Fruit fly (Drosophila melanogaster) whole organism, embryonic: ENCODE results near the gene CNMa.
A peak's percentile ranks its signal among the peaks of the same experiment; 100 is the strongest.

ENCODE experiments used
- CG11456 ChIP-seq: fragments of 200-800 bp; sonication (Bioruptor generic); IDR thresholded peaks from 3 replicates; pipeline ENCODE4 v1.3.6; 2022; ENCODE audit warnings: missing biosample characterization, missing genetic modification characterization
- CG11696 ChIP-seq: fragments of 200-800 bp; sonication (Bioruptor generic); IDR thresholded peaks from 2 replicates; pipeline ENCODE4 v1.3.6; 2022; ENCODE audit warnings: missing biosample characterization, missing genetic modification characterization
- CG12071 ChIP-seq: fragments of 200-800 bp; sonication (Bioruptor generic); optimal IDR thresholded peaks from 3 replicates; lab custom pipeline; 2018; ENCODE audit warnings: missing biosample characterization, mild to moderate bottlenecking, missing genetic modification characterization
- CG13123 ChIP-seq: fragments of 200-800 bp; sonication (Bioruptor generic); optimal IDR thresholded peaks from 2 replicates; lab custom pipeline; 2016; ENCODE audit warnings: missing biosample characterization, missing genetic modification characterization
- CG14441 ChIP-seq: fragments of 200-800 bp; sonication (Bioruptor generic); IDR thresholded peaks from 2 replicates; pipeline ENCODE4 v1.3.6; 2022; ENCODE audit warnings: missing biosample characterization, missing genetic modification characterization
- CG1529 ChIP-seq: fragments of 200-800 bp; sonication (Bioruptor generic); optimal IDR thresholded peaks from 3 replicates; lab custom pipeline; 2018; ENCODE audit warnings: missing biosample characterization, missing genetic modification characterization
- CG17359 ChIP-seq: fragments of 200-800 bp; sonication (Bioruptor generic); optimal IDR thresholded peaks from 3 replicates; lab custom pipeline; 2018; ENCODE audit warnings: missing biosample characterization, mild to moderate bottlenecking, missing genetic modification characterization, moderate library complexity
- CG17802 ChIP-seq: fragments of 200-800 bp; sonication (Bioruptor generic); optimal IDR thresholded peaks from 2 replicates; lab custom pipeline; 2018; ENCODE audit warnings: missing biosample characterization, mild to moderate bottlenecking, missing genetic modification characterization, moderate library complexity
- CG18599 ChIP-seq: fragments of 200-800 bp; sonication (Bioruptor generic); optimal IDR thresholded peaks from 3 replicates; lab custom pipeline; 2017; ENCODE audit warnings: missing biosample characterization, missing genetic modification characterization, mild to moderate bottlenecking, moderate library complexity, missing genetic modification reagents
- CG2678 ChIP-seq: fragments of 200-800 bp; sonication (Bioruptor generic); optimal IDR thresholded peaks from 3 replicates; lab custom pipeline; 2019; ENCODE audit warnings: missing biosample characterization, mild to moderate bottlenecking, missing genetic modification characterization, moderate library complexity
- CG2712 ChIP-seq: fragments of 200-800 bp; optimal IDR thresholded peaks from 3 replicates; lab custom pipeline; 2019; ENCODE audit warnings: missing biosample characterization, mild to moderate bottlenecking, missing genetic modification characterization, moderate library complexity
- CG2875 ChIP-seq: fragments of 200-800 bp; sonication (Bioruptor generic); optimal IDR thresholded peaks from 2 replicates; lab custom pipeline; 2017; ENCODE audit warnings: missing biosample characterization, mild to moderate bottlenecking, missing genetic modification characterization, missing genetic modification reagents
- CG30403 ChIP-seq: fragments of 200-800 bp; sonication (Bioruptor generic); optimal IDR thresholded peaks from 3 replicates; lab custom pipeline; 2016; ENCODE audit warnings: missing biosample characterization, missing genetic modification characterization
- CG31365 ChIP-seq: fragments of 200-800 bp; sonication (Bioruptor generic); optimal IDR thresholded peaks from 2 replicates; lab custom pipeline; 2018; ENCODE audit warnings: missing biosample characterization, mild to moderate bottlenecking, missing genetic modification characterization
- CG32772 ChIP-seq: fragments of 200-800 bp; sonication (Bioruptor generic); IDR thresholded peaks from 2 replicates; pipeline ENCODE4 v1.3.6; 2022; ENCODE audit warnings: missing biosample characterization, missing genetic modification characterization
- CG3995 ChIP-seq: fragments of 200-800 bp; sonication (Bioruptor generic); optimal IDR thresholded peaks from 3 replicates; lab custom pipeline; 2016; ENCODE audit warnings: missing biosample characterization, missing genetic modification characterization
- CG4617 ChIP-seq: fragments of 200-800 bp; sonication (Bioruptor generic); optimal IDR thresholded peaks from 3 replicates; lab custom pipeline; 2016; ENCODE audit warnings: missing biosample characterization, missing genetic modification characterization, borderline replicate concordance
- CG4854 ChIP-seq: fragments of 200-800 bp; sonication (Bioruptor generic); optimal IDR thresholded peaks from 2 replicates; lab custom pipeline; 2016; ENCODE audit warnings: missing biosample characterization, missing genetic modification characterization, inconsistent platforms
- CG6854 ChIP-seq: fragments of 200-800 bp; sonication (Bioruptor generic); optimal IDR thresholded peaks from 3 replicates; lab custom pipeline; 2017; ENCODE audit warnings: missing biosample characterization, mild to moderate bottlenecking, missing genetic modification characterization
- CG7271 ChIP-seq: fragments of 200-800 bp; sonication (Bioruptor generic); optimal IDR thresholded peaks from 2 replicates; lab custom pipeline; 2018; ENCODE audit warnings: missing biosample characterization, mild to moderate bottlenecking, missing genetic modification characterization, moderate library complexity
- CG7357 ChIP-seq: fragments of 200-800 bp; sonication (Bioruptor generic); IDR thresholded peaks from 3 replicates; pipeline ENCODE4 v1.3.6; 2022; ENCODE audit warnings: missing biosample characterization, missing genetic modification characterization
- CG7839 ChIP-seq: fragments of 200-800 bp; sonication (Bioruptor generic); optimal IDR thresholded peaks from 3 replicates; lab custom pipeline; 2018; ENCODE audit warnings: missing biosample characterization, mild to moderate bottlenecking, missing genetic modification characterization, moderate library complexity
- CG8281 ChIP-seq: fragments of 200-800 bp; sonication (Bioruptor generic); optimal IDR thresholded peaks from 2 replicates; lab custom pipeline; 2018; ENCODE audit warnings: missing biosample characterization, mild to moderate bottlenecking, missing genetic modification characterization, moderate library complexity
- CG8359 ChIP-seq: fragments of 200-800 bp; sonication (Bioruptor generic); optimal IDR thresholded peaks from 2 replicates; lab custom pipeline; 2017; ENCODE audit warnings: missing biosample characterization, mild to moderate bottlenecking, missing genetic modification characterization, borderline replicate concordance
- CG9932 ChIP-seq: fragments of 200-800 bp; sonication (Bioruptor generic); IDR thresholded peaks from 2 replicates; pipeline ENCODE4 v1.3.6; 2022; ENCODE audit warnings: missing biosample characterization, missing genetic modification characterization
- GATAe ChIP-seq: fragments of 200-800 bp; sonication (Bioruptor generic); conservative IDR thresholded peaks from 2 replicates; pipeline ENCODE4 v1.3.6; 2022; ENCODE audit warnings: missing biosample characterization, missing genetic modification characterization
- Gsc ChIP-seq: fragments of 200-800 bp; sonication (Bioruptor generic); IDR thresholded peaks from 2 replicates; pipeline ENCODE4 v1.3.6; 2022; ENCODE audit warnings: missing biosample characterization, missing genetic modification characterization
- HmgD ChIP-seq: fragments of 200-800 bp; sonication (Bioruptor generic); optimal IDR thresholded peaks from 3 replicates; lab custom pipeline; 2016; ENCODE audit warnings: missing biosample characterization, missing genetic modification characterization
- Hr3 ChIP-seq: fragments of 200-800 bp; sonication (Bioruptor generic); optimal IDR thresholded peaks from 3 replicates; lab custom pipeline; 2016; ENCODE audit warnings: missing biosample characterization, missing genetic modification characterization
- Kr ChIP-seq: fragments of 200-800 bp; sonication (Bioruptor generic); optimal IDR thresholded peaks from 2 replicates; lab custom pipeline; 2017; ENCODE audit warnings: missing biosample characterization, mild to moderate bottlenecking, missing genetic modification characterization
- PHDP ChIP-seq: fragments of 200-800 bp; sonication (Bioruptor generic); optimal IDR thresholded peaks from 3 replicates; lab custom pipeline; 2018; ENCODE audit warnings: missing biosample characterization, mild to moderate bottlenecking, missing genetic modification characterization, moderate library complexity
- Rfx ChIP-seq: fragments of 200-800 bp; sonication (Bioruptor generic); IDR thresholded peaks from 2 replicates; pipeline ENCODE4 v1.3.6; 2022; ENCODE audit warnings: missing biosample characterization, missing genetic modification characterization
- Usf ChIP-seq: fragments of 200-800 bp; sonication (Bioruptor generic); optimal IDR thresholded peaks from 2 replicates; lab custom pipeline; 2017; ENCODE audit warnings: missing genotype, missing biosample characterization, missing genetic modification characterization
- az2 ChIP-seq: fragments of 200-800 bp; sonication (Bioruptor generic); optimal IDR thresholded peaks from 3 replicates; lab custom pipeline; 2016; ENCODE audit warnings: missing biosample characterization, missing genetic modification characterization
- caup ChIP-seq: fragments of 200-800 bp; sonication (Bioruptor generic); optimal IDR thresholded peaks from 3 replicates; lab custom pipeline; 2017; ENCODE audit warnings: missing biosample characterization, mild to moderate bottlenecking, missing genetic modification characterization, moderate library complexity; ENCODE audit not compliant: severe bottlenecking
- danr ChIP-seq: fragments of 200-800 bp; sonication (Bioruptor generic); IDR thresholded peaks from 2 replicates; pipeline ENCODE4 v1.3.6; 2022; ENCODE audit warnings: missing biosample characterization, missing genetic modification characterization
- dati ChIP-seq: fragments of 200-800 bp; sonication (Bioruptor generic); IDR thresholded peaks from 2 replicates; pipeline ENCODE4 v1.3.6; 2022; ENCODE audit warnings: missing biosample characterization, missing genetic modification characterization
- dmrt99B ChIP-seq: fragments of 200-800 bp; sonication (Bioruptor generic); optimal IDR thresholded peaks from 2 replicates; lab custom pipeline; 2018; ENCODE audit warnings: missing biosample characterization, mild to moderate bottlenecking, missing genetic modification characterization, moderate library complexity
- eyg ChIP-seq: fragments of 200-800 bp; sonication (Bioruptor generic); optimal IDR thresholded peaks from 3 replicates; lab custom pipeline; 2016; ENCODE audit warnings: missing biosample characterization, missing genetic modification characterization
- gsb ChIP-seq: fragments of 200-800 bp; sonication (Bioruptor generic); IDR thresholded peaks from 2 replicates; pipeline ENCODE4 v1.3.6; 2022; ENCODE audit warnings: missing biosample characterization, missing genetic modification characterization
- gt ChIP-seq: fragments of 200-800 bp; sonication (Bioruptor generic); IDR thresholded peaks from 2 replicates; pipeline ENCODE4 v1.3.6; 2022; ENCODE audit warnings: missing biosample characterization, missing genetic modification characterization
- h ChIP-seq: fragments of >200 bp; optimal IDR thresholded peaks from 2 replicates; lab custom pipeline; 2017
- jing ChIP-seq: fragments of 200-800 bp; sonication (Bioruptor generic); optimal IDR thresholded peaks from 2 replicates; lab custom pipeline; 2018; ENCODE audit warnings: missing biosample characterization, mild to moderate bottlenecking, missing genetic modification characterization
- ken ChIP-seq: fragments of 200-800 bp; sonication (Bioruptor generic); IDR thresholded peaks from 3 replicates; pipeline ENCODE4 v1.3.6; 2022; ENCODE audit warnings: missing biosample characterization, missing genetic modification characterization
- lab ChIP-seq: fragments of 200-800 bp; sonication (Bioruptor generic); optimal IDR thresholded peaks from 3 replicates; lab custom pipeline; 2017; ENCODE audit warnings: missing biosample characterization, missing genetic modification characterization, mild to moderate bottlenecking, moderate library complexity, missing genetic modification reagents
- nau ChIP-seq: fragments of 200-800 bp; sonication (Bioruptor generic); optimal IDR thresholded peaks from 3 replicates; lab custom pipeline; 2017; ENCODE audit warnings: missing biosample characterization, mild to moderate bottlenecking, missing genetic modification characterization, missing genetic modification reagents
- onecut ChIP-seq: fragments of 200-800 bp; sonication (Bioruptor generic); IDR thresholded peaks from 2 replicates; pipeline ENCODE4 v1.3.6; 2022; ENCODE audit warnings: missing biosample characterization, missing genetic modification characterization
- pan ChIP-seq, 4 experiments: fragments of >200 bp in 3 of 4; fragments of 200-800 bp in 1 of 4; sonication (Bioruptor generic) in 1 of 4; optimal IDR thresholded peaks in 3 of 4; IDR thresholded peaks in 1 of 4; 2 replicates each; pipeline versions ENCODE4 v1.3.6 to Lab custom; 2017 to 2022; ENCODE audit warnings: missing biosample characterization in 2 of 4, missing genetic modification characterization in 2 of 4, mixed read lengths in 1 of 4
- scrt ChIP-seq: fragments of 200-800 bp; sonication (Bioruptor generic); optimal IDR thresholded peaks from 2 replicates; lab custom pipeline; 2018; ENCODE audit warnings: missing biosample characterization, mild to moderate bottlenecking, missing genetic modification characterization, moderate library complexity
- sima ChIP-seq: fragments of 200-800 bp; sonication (Bioruptor generic); optimal IDR thresholded peaks from 2 replicates; lab custom pipeline; 2016; ENCODE audit warnings: missing biosample characterization, missing genetic modification characterization
- tap ChIP-seq: fragments of 200-800 bp; optimal IDR thresholded peaks from 3 replicates; lab custom pipeline; 2019; ENCODE audit warnings: missing biosample characterization, mild to moderate bottlenecking, missing genetic modification characterization, moderate library complexity
- tna ChIP-seq: fragments of 200-800 bp; sonication (Bioruptor generic); IDR thresholded peaks from 2 replicates; pipeline ENCODE4 v1.3.6; 2022; ENCODE audit warnings: missing biosample characterization, missing genetic modification characterization; ENCODE audit not compliant: partially characterized antibody

Gene CNMa

DNA sequence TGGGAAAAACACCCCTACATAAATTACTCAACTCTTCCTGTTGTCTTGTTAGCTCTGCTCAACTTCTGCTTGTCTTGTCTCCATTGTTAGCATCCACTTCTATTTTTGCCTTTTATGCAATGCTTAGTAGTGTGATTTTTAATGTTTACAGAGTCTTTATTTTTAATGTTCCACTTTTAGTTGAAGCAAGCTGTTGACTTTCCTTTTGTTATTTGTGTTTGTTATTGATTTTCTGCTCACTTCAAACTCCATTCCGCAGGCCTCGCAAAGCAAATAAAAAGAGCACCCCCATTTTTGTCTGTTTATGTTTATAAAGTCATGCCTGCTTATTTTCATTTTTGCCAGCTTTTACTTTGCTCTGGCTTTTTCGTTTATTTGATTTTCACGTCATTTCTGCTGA is 26.5 kb upstream of the CNMa start (continued):
- TF ChIP-seq CG2875 (no peak), az2 (GFP tag; lab: Kevin White, UChicago) (no peak), dati (GFP tag; lab: Robert Waterston, UW) (no peak), PHDP (tag; lab: Kevin White, UChicago) (no peak), gt (no peak), CG31365 (tag; lab: Kevin White, UChicago) (no peak), caup (no peak), CG17359 (tag; lab: Kevin White, UChicago) (peak; percentile 24), Kr (GFP tag; lab: Kevin White, UChicago) (no peak), CG12071 (peak; percentile 2), gsb (no peak), tna (GFP tag; lab: Robert Waterston, UW) (no peak), CG7839 (tag; lab: Kevin White, UChicago) (no peak), pan (optimal IDR thresholded peaks at IDR 0.05; lab: Kevin White, UChicago) (no peak), pan (GFP tag; optimal IDR thresholded peaks at IDR 0.05 in 1 of 2, IDR thresholded peaks at IDR 0.05 in 1 of 2) (peak in 1 of 2 experiments; percentile 5), CG13123 (no peak), HmgD (GFP tag; lab: Kevin White, UChicago) (no peak), CG2678 (peak; percentile 12), danr (GFP tag; lab: Robert Waterston, UW) (no peak), CG8359 (GFP tag; lab: Kevin White, UChicago) (no peak), Rfx (GFP tag; lab: Robert Waterston, UW) (0 out of 2 replicates have a peak, but pooled peaks have one; percentile 16), nau (GFP tag; lab: Kevin White, UChicago) (no peak), CG11696 (GFP tag; lab: Robert Waterston, UW) (no peak), CG14441 (GFP tag; lab: Robert Waterston, UW) (no peak), Gsc (GFP tag; lab: Robert Waterston, UW) (no peak), CG2712 (no peak), lab (peak; percentile 34), eyg (GFP tag; lab: Kevin White, UChicago) (no peak), onecut (GFP tag; lab: Robert Waterston, UW) (peak; percentile 60), CG7271 (tag; lab: Kevin White, UChicago) (no peak)

DNA sequence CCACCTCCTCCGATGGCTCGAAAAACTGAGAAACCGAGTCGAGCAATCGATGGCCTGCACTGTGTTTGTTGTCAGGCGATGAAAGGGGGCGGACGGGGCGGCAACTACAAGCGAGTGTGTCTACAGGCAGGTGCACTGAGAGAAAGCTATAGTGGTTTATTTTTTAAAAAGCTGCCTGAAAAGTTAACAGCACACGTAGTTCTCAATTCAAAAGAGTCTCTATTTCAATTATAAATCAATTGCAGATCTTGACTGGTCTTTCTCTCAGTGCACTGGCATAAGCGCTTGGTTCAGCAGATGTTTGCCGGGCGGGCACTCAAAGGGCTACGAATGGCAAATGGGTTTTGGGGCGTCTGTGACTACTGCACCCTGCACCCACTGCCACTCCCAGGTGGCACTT is 25.3 kb upstream of the CNMa start:
- peak; percentile 25 for TF ChIP-seq dmrt99B (tag; lab: Kevin White, UChicago)
- no peak for TF ChIP-seq CG1529 (GFP tag; lab: Kevin White, UChicago)
- no peak for TF ChIP-seq jing (GFP tag; lab: Kevin White, UChicago)
- peak; percentile 67; the same call in 1 of the 3 replicates for TF ChIP-seq CG11456
- no peak for TF ChIP-seq CG17802 (tag; lab: Kevin White, UChicago)
- no peak for TF ChIP-seq Usf (GFP tag; lab: Kevin White, UChicago)
- no peak for TF ChIP-seq CG8281 (tag; lab: Kevin White, UChicago)
- TF ChIP-seq CG7357 = 0 out of 3 replicates have a peak, but pooled peaks have one; percentile 34
- 0 out of 2 replicates have a peak, but pooled peaks have one; percentile 29 for TF ChIP-seq GATAe (GFP tag; lab: Robert Waterston, UW)
- TF ChIP-seq nau (GFP tag; lab: Kevin White, UChicago) = no peak
- 0 out of 2 replicates have a peak, but pooled peaks have one; percentile 37 for TF ChIP-seq CG32772 (GFP tag; lab: Robert Waterston, UW)
- no peak for TF ChIP-seq CG6854 (GFP tag; lab: Kevin White, UChicago)
- TF ChIP-seq scrt = no peak
- TF ChIP-seq Hr3 (GFP tag; lab: Kevin White, UChicago) = no peak
- TF ChIP-seq CG9932 (GFP tag; lab: Robert Waterston, UW) = peak; percentile 45
- TF ChIP-seq CG4617 (GFP tag; lab: Kevin White, UChicago) = no peak
- TF ChIP-seq CG18599 = peak; percentile 59
- TF ChIP-seq h = no peak
- no peak for TF ChIP-seq tap (tag; lab: Kevin White, UChicago)
- no peak for TF ChIP-seq CG4854 (GFP tag; lab: Kevin White, UChicago)
- no peak for TF ChIP-seq CG3995
- TF ChIP-seq sima (GFP tag; lab: Kevin White, UChicago) = no peak
- TF ChIP-seq CG30403 (GFP tag; lab: Kevin White, UChicago) = no peak
- no peak for TF ChIP-seq ken (GFP tag; lab: Robert Waterston, UW)
